Worm (Caenorhabditis elegans) whole organism, L4/young adult: ENCODE data around the gene atf-4.
A peak's percentile ranks its signal among the peaks of the same experiment; 100 is the strongest.

Source experiments
- W03F9.2 ChIP-seq: fragments of 150-350 bp; optimal IDR thresholded peaks from 2 replicates; lab custom pipeline; 2014; ENCODE audit warnings: missing biosample characterization, missing genetic modification characterization
- dao-5 ChIP-seq: sonication (generic microtip); optimal IDR thresholded peaks from 2 replicates; lab custom pipeline; 2016; ENCODE audit warnings: missing genotype, missing genetic modification characterization, moderate library complexity, missing compliant biosample characterization
- him-1 ChIP-seq: sonication (generic microtip); optimal IDR thresholded peaks from 2 replicates; lab custom pipeline; 2016; ENCODE audit warnings: missing genotype, missing genetic modification reagents, missing genetic modification characterization, missing compliant biosample characterization

The atf-4 gene

DNA sequence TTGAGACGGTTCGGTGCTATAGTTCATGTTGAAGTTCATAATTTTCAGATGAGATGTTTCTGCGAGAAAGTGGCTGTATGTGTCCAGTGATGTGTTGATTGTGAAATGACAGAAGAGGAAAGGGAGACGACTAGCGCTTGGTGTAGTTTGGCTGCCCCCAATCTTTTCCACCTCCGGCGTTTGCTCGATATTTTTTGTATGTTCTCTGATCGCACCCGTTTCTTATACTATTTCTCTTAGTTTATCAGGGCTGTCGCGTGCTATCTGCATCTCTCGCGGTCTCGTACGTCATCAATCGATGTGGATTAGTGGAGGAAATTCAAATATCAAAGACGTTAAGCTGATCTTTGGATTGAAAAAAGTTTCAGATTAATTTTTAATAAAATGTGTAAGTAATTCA is at the start of gene atf-4:
Gene atf-4 (minus strand): TSS at position 93 of the 400 bp plus-strand sequence.
- no peak for TF ChIP-seq him-1
- peak; percentile 43 for TF ChIP-seq W03F9.2 (tag; lab: Kevin White, UChicago)
- TF ChIP-seq dao-5 (tag; lab: Kevin White, UChicago): no peak

DNA sequence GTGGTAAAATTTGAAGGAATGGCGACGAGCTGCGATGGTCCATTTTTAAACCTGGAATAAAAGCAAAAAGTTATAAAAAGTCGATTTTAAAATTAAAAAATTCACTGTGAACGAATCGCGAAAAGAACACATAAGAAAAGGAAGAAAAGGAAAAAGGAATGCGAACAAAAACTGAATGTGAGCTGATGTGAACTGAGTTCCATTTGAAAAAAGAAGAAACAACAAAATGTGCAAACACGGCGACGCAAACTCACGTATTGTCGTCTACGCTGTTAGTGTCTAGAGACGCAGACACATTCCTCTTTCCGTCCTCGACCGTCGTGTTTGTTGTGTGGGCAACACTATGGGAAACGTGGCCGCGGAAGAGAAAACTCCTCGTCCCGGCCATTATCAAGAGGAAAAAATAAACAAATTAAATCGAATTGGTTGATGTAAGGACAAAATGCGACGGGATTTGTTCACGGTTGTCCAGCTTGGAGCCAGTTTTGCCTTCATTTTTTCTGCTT is 43.2 kb upstream of the atf-4 start, which contains the start of the genes C27C12.1 and C27C12.4:
Gene C27C12.1 (minus strand): TSS at position 51 of the 506 bp plus-strand sequence.
Gene C27C12.4 (plus strand): TSS at position 375 of the 506 bp plus-strand sequence.
- TF ChIP-seq dao-5 (tag; lab: Kevin White, UChicago) (no peak), W03F9.2 (tag; lab: Kevin White, UChicago) (no peak), him-1 (peak; percentile 63)

DNA sequence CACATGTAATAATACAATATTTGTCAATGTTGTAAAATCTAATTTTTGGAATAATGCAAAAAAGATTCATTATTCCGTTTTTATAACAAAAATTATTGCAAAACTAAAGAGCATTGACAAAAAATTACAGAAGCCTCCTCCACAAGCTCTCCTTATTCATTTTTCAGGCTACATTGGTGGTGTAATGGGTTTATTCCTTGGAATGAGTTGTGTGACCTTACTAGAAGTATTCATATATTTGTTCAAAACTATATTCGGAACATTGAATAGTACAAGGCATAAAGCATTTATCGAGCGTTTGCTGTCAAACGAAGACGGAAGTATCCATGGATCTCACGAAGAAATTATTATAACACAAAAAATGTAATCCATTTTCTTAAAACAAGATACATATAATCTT is 41.3 kb upstream of the atf-4 start:
- no peak for TF ChIP-seq dao-5 (tag; lab: Kevin White, UChicago)
- TF ChIP-seq him-1: no peak
- no peak for TF ChIP-seq W03F9.2 (tag; lab: Kevin White, UChicago)

DNA sequence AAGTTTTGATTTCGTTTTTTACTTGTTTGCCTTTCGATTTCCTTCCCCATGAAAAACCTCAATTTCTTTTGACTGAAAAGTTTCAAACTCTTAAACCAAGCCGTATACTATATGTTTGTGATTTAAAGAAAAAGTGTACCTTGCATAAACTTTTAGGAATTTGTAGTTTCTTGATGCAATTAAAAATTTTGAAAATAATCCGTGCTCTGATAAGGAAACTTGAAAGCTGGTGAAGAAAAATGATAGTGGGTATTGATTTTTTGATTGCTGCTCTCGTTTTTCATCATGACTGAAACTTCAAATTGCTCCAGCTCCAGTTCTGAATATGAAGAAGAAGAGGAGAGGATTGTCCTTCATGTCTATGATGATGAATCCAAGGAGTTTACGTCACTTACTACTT is 38.4 kb upstream of the atf-4 start, which contains the start of gene acd-3:
Gene acd-3 (plus strand): TSS at position 222 of the 400 bp plus-strand sequence.
- TF ChIP-seq him-1: no peak
- no peak for TF ChIP-seq W03F9.2 (tag; lab: Kevin White, UChicago)
- no peak for TF ChIP-seq dao-5 (tag; lab: Kevin White, UChicago)

DNA sequence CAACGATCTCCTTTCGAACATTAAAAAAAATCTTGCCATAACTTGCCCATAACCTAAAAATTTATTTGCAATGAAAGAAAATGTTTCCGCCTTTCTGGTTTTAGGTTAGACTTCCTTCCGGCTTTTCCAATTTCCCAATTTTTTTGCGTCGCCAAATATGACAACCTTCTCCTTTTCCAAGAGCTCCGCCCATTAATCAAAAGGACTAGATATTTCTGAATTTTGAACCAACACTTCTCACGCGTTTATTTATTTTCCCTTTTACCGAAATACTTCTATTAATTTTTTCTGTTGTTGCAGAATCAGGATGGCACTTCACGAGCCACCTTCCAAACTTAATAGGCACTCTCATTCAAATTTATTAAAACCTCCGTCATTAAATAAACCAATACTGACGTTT is 35.0 kb upstream of the atf-4 start, which contains the start of gene egrh-1:
Gene egrh-1 (plus strand): TSS at position 301 of the 400 bp plus-strand sequence.
- no peak for TF ChIP-seq W03F9.2 (tag; lab: Kevin White, UChicago)
- TF ChIP-seq dao-5 (tag; lab: Kevin White, UChicago): no peak

DNA sequence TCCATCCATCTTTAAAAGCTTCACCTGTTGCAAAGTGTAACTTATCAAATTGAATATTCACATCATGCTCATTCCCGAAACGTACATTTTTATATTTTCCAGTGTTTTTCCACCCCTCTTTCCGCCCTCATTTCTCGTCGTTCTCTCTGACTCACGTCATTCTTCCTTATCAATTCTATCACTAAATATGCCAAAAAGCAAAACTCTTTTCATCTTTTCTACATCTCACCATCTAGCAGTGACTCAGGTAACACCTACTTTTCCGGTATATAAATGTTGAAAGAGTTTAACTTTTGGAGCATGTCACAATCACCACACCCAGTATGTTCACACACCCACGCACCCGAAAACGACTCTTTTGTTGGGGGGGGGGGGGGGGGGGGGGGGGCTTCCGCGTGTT is 33.9 kb upstream of the atf-4 start:
- TF ChIP-seq dao-5 (tag; lab: Kevin White, UChicago) (no peak), W03F9.2 (tag; lab: Kevin White, UChicago) (no peak), him-1 (no peak)

DNA sequence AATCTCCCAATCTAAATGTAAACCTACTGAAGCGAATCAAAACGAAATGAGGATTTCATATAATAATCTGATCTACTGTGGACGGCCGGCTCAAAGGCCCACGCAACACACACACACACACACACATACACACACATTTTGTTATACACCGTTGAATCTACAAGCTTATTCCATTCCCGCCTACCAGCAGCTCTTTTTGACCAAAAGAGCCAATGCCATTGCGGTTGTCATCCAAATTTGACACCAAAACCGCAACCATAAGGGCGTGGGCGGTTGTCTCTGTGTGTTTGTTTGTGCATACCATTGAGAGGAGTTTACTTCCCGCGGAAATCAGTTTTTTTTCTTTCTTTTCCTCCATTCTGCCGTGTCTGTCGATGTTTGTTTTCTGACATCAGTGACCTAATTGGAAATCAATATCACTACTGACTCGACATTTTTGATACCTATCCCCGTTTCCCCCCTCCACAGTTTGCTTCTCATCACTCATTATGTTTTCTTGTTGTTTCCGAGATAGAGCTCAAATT is 32.3 kb upstream of the atf-4 start:
- TF ChIP-seq him-1: no peak
- no peak for TF ChIP-seq dao-5 (tag; lab: Kevin White, UChicago)
- no peak for TF ChIP-seq W03F9.2 (tag; lab: Kevin White, UChicago)

DNA sequence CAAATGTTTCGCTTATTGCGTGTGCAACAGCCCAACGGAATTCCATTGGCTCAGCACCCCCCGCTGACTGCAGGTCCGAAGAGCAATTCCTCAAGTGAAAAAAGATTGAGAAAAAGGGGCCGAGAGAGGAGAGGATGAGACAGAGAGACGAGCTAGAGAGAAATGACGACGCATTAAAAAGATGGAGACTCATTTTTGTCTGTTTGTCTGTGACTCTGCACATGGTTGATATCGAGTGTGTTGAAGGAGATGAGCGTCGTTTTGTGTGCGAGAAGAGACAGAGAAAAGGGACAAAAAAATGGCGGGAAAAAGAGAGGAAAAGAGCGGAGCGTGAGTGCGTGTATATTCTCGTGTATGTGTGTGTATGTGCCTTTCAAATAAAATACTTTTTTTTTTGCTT is 30.4 kb upstream of the atf-4 start:
- TF ChIP-seq W03F9.2 (tag; lab: Kevin White, UChicago): peak; percentile 78
- TF ChIP-seq dao-5 (tag; lab: Kevin White, UChicago): no peak
- peak; percentile 85 for TF ChIP-seq him-1

DNA sequence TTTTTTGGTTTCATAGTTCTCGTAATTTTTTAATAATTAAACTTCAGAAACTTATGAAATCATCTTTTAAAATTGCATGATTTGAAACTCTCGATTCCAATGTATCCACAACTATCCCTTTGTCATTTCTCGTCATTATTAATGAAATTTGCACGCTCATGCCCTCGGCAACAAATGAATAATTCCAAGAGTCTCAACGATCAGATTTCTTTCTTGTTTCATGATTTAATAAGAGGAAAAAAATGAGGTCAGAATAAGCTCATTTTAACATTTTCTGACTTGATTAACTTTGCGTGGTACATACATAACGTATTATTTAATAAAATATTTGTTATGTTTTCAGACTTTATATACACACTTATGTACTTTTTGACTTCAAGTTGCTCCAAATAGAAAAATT is 27.7 kb upstream of the atf-4 start:
- no peak for TF ChIP-seq W03F9.2 (tag; lab: Kevin White, UChicago)
- TF ChIP-seq dao-5 (tag; lab: Kevin White, UChicago): no peak
- no peak for TF ChIP-seq him-1

DNA sequence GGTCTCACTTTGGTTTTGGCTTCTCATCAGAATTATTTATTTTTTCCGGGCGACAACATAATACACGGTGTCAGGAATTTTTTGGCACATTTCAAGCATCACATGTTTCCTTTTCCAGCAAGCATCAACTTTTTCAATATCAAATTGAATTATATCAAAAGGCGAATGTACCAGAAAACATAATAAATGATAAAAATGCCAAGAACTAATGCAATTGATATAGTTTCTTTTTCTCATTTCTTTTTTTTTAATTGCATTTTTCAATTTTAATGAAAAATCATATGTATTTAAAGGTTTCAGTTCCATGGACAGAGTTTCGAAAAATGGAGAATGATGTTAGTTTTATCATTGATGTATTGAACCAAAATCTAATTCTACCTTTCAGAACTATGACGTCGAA is 20.9 kb upstream of the atf-4 start, which contains the start of gene dpf-2:
Gene dpf-2 (plus strand): TSS at position 301 of the 400 bp plus-strand sequence.
- TF ChIP-seq him-1 (no peak), dao-5 (tag; lab: Kevin White, UChicago) (no peak), W03F9.2 (tag; lab: Kevin White, UChicago) (no peak)

DNA sequence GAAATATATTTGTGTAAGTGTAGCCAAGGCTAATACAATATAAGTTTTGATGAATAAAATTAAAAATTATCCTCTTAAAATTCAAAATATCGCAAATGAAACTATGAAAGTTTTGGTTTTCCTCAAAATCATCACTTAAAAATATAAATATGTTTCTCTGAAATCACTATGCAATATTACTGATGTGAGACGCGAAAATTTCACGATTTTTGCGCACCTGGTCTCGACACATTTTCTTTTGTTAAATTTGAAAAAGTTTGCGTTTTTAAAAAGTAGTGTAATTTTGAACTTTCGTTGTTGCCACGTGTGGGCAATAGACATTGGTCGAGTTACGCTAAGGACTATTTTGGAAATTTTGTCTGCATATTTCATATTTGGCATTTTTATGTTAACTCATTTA is 18.2 kb upstream of the atf-4 start:
- no peak for TF ChIP-seq him-1
- TF ChIP-seq dao-5 (tag; lab: Kevin White, UChicago): no peak
- TF ChIP-seq W03F9.2 (tag; lab: Kevin White, UChicago): no peak

DNA sequence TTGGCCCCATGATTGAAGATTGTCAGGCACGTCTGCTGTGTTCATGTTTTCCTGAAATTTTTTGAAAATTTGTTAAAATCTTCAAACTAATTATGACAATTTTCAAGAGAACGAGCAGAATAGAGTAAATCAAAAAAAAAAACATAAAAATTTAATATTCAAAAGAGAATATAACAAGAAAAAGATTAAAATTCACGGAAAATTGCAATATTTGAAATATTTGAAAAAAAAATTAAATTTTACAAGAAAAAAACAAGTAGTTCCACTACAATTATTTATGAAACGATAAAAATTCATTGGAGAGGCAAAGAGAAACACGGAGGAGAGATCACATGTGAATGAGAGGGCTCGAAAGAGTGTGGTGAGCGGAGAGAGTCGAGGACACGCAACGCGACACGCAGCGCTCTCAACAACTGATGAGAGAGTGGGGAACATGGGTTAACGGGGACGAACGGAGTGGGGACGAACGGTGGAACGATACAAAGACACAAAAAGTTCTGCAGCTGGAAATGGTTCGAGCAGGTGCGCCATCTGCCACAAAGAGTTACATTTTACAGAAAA is 14.0 kb upstream of the atf-4 start, which contains the start of gene mbk-1:
Gene mbk-1 (minus strand): TSS at position 51 of the 561 bp plus-strand sequence.
- peak; percentile 71 for TF ChIP-seq W03F9.2 (tag; lab: Kevin White, UChicago)
- peak; percentile 43 for TF ChIP-seq him-1
- no peak for TF ChIP-seq dao-5 (tag; lab: Kevin White, UChicago)

DNA sequence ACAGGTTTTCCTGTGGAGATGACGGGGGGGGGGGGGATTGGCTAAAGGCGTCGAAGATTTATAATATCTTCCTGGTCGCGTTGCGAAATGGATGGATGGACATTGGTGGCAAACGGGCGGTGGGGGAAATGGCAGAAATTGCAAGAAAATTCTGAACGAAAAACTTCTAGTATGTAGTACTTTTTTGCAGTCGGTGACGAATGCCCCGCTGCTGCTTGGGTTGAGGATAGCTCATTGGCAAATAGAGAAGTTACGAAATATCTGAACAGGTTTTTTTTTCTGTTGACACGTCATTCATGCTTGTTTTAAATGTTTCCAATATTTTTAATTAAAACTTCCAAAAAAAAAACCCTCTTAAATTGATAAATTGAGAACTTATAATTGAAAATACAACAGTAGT is 8.9 kb upstream of the atf-4 start:
- TF ChIP-seq him-1 (no peak), W03F9.2 (tag; lab: Kevin White, UChicago) (no peak), dao-5 (tag; lab: Kevin White, UChicago) (no peak)
